Worm (Caenorhabditis elegans) whole organism, L4/young adult: ENCODE data around the gene C46E10.3.

Experiments used
- W03F9.2 ChIP-seq: fragments of 150-350 bp; optimal IDR thresholded peaks from 2 replicates; lab custom pipeline; 2014; ENCODE audit warnings: missing biosample characterization, missing genetic modification characterization
- him-1 ChIP-seq: sonication (generic microtip); optimal IDR thresholded peaks from 2 replicates; lab custom pipeline; 2016; ENCODE audit warnings: missing genotype, missing genetic modification reagents, missing genetic modification characterization, missing compliant biosample characterization

DNA sequence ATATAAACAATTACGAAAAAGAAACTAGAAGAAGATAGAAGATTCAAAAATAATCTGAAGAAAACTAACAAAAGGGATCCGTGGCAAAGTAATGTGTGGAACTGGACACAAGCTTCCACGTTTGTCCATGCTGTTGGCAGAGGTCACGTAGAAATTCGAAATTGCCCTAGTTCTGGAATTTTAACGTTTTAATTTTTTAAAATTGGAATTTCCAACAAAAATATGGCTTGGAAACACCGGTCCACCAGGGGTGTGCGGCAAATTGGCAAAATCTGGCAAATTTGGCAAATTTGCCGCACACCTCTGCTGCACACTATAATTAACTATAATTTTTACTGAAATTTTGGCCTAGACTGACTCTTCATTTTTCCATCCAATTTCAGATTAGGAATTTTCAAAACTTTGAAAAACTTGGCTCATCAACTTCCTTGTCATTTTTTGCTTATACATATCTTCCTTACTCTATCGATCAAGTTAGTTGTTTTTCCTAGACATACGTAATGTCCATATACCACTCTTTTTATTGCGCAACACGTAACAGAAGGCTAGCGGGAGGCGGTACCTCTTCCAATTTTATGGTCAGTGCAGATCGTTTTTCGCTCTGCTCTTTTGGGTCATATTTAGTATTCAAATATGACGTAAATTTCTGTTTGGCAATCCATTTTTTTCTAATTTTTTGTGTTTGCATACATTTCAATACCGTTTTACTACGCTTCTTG, 39.6 kb upstream of the C46E10.3 start, which contains the start of gene F19B10.10:
- no peak for TF ChIP-seq him-1
- no peak for TF ChIP-seq W03F9.2 (tag; lab: Kevin White, UChicago)
